Worm (Caenorhabditis elegans): ENCODE measurements around the gene nyn-1.
"Not testable (repeated sequence)": the region's sequence is repeated elsewhere in the genome, so short reads cannot be mapped to it uniquely, and the experiment has no call there.

nyn-1 gene

DNA sequence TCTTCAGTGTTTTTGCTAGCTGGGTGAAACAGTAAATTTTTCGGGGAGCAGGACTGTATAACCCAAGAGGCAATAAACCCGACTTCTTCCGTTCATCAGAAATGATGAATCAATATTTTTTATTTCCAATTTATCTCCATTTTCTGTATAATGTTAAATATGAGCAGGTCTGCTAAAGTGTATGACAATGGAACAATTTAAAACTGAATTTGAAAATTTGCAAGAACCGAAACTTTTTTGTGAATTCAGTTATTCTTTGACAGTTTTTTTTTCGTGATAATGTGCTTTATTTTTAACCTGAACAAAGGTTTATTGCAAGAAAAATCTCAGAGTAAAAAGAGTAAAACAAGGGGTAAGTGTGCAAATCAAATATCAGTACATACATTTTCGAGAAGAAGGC, 21.7 kb downstream of the nyn-1 start:
- TF ChIP-seq unc-62 (GFP tag; optimal IDR thresholded peaks at IDR 0.05) (no peak), fkh-8 (tag; optimal IDR thresholded peaks at IDR 0.05) (no peak)

DNA sequence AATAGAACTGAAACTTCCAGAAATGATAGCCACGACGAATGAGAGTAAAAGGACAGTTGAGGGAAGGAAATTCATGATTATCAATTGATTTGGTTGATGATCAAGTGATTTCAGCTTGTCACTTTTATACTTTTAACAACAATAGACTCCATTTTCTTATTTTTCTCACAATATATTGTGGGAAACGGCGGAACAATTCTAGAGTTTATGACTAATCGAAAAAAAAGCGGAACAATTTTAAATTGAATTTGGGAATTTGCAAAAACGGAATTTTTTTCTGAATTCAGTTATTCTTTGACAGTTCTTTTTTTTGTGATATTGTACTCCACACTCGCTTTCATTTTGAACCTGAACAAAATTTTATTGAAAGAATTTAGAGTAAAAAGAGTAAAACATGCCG, 22.7 kb downstream of the nyn-1 start, which contains the start of gene Y45F10C.4:
TSS of gene Y45F10C.4 (minus strand) at position 101 of the 400 bp plus-strand sequence.
- TF ChIP-seq unc-30 (tag; optimal IDR thresholded peaks at IDR 0.05) (no peak), fkh-8 (tag; optimal IDR thresholded peaks at IDR 0.05) (no peak), fos-1 (tag; optimal IDR thresholded peaks at IDR 0.05) (no peak), ama-1 (optimal IDR thresholded peaks at IDR 0.05) (no peak), unc-62 (GFP tag; optimal IDR thresholded peaks at IDR 0.05) (no peak), efl-3 (GFP tag; optimal IDR thresholded peaks at IDR 0.05) (no peak), lin-13 (GFP tag; optimal IDR thresholded peaks at IDR 0.05) (no peak), dpl-1 (GFP tag; optimal IDR thresholded peaks at IDR 0.05) (no peak), rnt-1 (tag; optimal IDR thresholded peaks at IDR 0.05) (no peak), lsy-2 (tag; optimal IDR thresholded peaks at IDR 0.05) (no peak), mab-9 (GFP tag; IDR thresholded peaks at IDR 0.05) (no peak), sptf-1 (tag; optimal IDR thresholded peaks at IDR 0.05) (no peak), ztf-4 (tag; optimal IDR thresholded peaks at IDR 0.05) (no peak)

DNA sequence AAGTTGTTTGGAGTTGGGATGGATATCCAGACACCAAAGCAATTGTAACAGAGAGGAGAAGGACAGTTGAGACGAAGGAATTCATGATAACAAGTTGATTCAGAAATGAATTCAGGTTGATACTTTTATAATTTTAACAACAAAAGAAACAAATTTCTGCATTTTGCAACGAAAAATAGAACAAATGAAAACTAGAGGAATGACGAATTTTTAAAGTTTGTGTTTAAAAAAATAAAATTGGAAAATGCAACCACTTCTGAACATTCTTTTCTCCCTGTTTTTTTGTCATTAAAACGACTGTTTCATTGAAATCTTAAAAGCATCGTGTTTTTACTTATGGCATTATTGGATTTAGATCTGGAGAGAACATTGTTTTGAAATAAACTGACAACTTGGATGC, 24.2 kb downstream of the nyn-1 start, which contains the start of gene Y45F10C.2:
TSS of gene Y45F10C.2 (minus strand) at position 101 of the 400 bp plus-strand sequence.
- TF ChIP-seq hlh-4 (tag; optimal IDR thresholded peaks at IDR 0.05); mab-9 (GFP tag; IDR thresholded peaks at IDR 0.05); pax-3 (tag; optimal IDR thresholded peaks at IDR 0.05): not testable (repeated sequence)

DNA sequence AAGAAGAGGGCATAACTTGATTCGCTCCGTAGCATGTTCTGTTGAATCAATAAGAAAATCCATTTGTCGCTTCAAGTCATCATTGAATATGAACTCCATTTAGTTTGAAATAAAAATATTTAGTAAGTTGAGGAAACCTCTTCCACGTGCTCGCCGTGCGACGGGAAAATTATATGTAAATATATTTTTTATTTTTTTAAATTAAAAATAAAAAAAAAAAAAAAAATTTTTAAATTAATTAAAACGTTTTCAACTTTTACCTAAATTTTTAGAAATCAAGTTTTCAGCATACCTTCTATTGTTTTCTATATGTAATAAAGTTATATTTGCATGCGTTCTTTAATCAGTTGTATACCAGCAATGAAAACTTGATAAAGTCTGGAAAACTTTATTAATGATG, 27.4 kb downstream of the nyn-1 start, which contains the start of gene Y45F10C.1:
TSS of gene Y45F10C.1 (minus strand) at position 101 of the 400 bp plus-strand sequence.
- not testable (repeated sequence) for TF ChIP-seq ama-1 (optimal IDR thresholded peaks at IDR 0.05); mef-2 (tag; optimal IDR thresholded peaks at IDR 0.05); sup-37 (GFP tag; optimal IDR thresholded peaks at IDR 0.05)

DNA sequence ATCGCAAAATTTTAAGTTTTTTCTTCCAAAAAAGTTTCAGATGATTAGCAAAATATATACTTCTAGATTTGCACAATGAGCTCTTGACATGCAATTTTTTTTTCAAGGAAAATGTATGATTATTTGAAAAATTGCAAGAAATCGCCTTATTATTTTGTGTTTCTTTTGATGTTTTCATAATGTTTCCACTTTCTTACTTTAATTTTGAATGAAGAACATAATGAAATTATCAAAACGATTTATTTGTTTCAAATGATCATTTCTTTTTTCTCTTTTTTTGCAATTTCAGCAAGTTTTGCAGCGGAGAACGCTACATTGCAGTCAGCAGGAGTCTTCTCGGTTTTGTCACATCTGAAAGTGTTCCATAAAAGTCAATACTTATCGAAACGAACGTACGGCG, 34.8 kb downstream of the nyn-1 start, which contains the start of gene Y45F10C.6:
TSS of gene Y45F10C.6 (plus strand) at position 301 of the 400 bp plus-strand sequence.
- not testable (repeated sequence) for TF ChIP-seq C34B4.2 (tag; optimal IDR thresholded peaks at IDR 0.05); pag-3 (tag; optimal IDR thresholded peaks at IDR 0.05; ENCODE audit: borderline replicate concordance, insufficient read depth); nhr-237 (tag; optimal IDR thresholded peaks at IDR 0.05)

DNA sequence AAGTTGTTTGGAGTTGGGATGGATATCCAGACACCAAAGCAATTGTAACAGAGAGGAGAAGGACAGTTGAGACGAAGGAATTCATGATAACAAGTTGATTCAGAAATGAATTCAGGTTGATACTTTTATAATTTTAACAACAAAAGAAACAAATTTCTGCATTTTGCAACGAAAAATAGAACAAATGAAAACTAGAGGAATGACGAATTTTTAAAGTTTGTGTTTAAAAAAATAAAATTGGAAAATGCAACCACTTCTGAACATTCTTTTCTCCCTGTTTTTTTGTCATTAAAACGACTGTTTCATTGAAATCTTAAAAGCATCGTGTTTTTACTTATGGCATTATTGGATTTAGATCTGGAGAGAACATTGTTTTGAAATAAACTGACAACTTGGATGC, 35.4 kb downstream of the nyn-1 start, which contains the start of gene C08F11.12:
TSS of gene C08F11.12 (minus strand) at position 101 of the 400 bp plus-strand sequence.
- TF ChIP-seq F16B12.6 (tag; optimal IDR thresholded peaks at IDR 0.05); unc-86 (tag; optimal IDR thresholded peaks at IDR 0.05); mab-9 (GFP tag; IDR thresholded peaks at IDR 0.05): not testable (repeated sequence)

DNA sequence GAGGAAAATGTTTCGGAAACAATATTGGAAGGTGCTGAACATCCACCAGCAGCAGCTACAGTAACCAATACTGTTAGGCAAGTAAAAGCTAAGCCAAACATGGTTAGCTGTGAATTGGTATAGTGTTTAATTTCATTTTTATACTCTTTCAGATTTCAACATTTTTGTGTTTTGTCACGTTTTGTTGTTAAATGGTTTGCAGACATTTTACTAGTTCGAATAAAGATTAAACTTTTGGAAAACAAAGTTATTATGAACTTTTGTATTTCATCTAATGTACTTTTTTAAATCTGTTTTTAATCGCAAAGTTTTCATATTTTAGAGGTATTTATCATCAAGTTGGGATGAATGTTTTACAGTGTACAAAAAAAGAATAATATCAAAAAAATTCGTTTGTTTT, 36.6 kb downstream of the nyn-1 start, which contains the start of gene C08F11.17:
TSS of gene C08F11.17 (minus strand) at position 101 of the 400 bp plus-strand sequence.
- TF ChIP-seq unc-130 (tag; optimal IDR thresholded peaks at IDR 0.05), result no peak
- no peak for TF ChIP-seq aly-2 (tag; optimal IDR thresholded peaks at IDR 0.05)
- no peak for TF ChIP-seq zag-1 (tag; optimal IDR thresholded peaks at IDR 0.05)
- no peak for TF ChIP-seq isw-1 (GFP tag; IDR thresholded peaks at IDR 0.05)

DNA sequence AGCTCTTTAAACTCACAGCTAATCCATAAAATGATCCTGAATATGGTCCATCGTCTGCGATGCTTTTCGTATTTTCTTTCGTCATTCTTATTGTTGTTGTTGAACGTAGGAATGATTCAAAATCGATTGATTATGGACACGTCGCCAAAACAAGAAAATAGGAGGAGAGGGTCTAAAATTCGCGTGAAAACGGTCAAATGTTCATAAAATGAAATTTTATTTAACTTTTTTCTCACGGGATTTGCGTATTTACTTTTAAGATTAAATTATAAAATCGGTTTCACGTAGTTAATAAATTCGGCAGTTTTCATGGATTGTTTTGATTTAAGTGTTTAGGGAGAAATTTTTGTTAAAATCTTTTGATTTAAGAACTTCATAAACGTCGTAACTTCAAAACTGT, 37.7 kb downstream of the nyn-1 start, which contains the start of gene C08F11.10:
TSS of gene C08F11.10 (minus strand) at position 101 of the 400 bp plus-strand sequence.
- TF ChIP-seq snpc-4 (tag; optimal IDR thresholded peaks at IDR 0.05) (no peak), swsn-7 (tag; optimal IDR thresholded peaks at IDR 0.05) (no peak), lin-14 (GFP tag; optimal IDR thresholded peaks at IDR 0.05) (no peak), sptf-1 (tag; optimal IDR thresholded peaks at IDR 0.05) (no peak), zip-4 (GFP tag; optimal IDR thresholded peaks at IDR 0.05) (no peak), unc-130 (tag; optimal IDR thresholded peaks at IDR 0.05) (no peak), hlh-4 (tag; optimal IDR thresholded peaks at IDR 0.05) (no peak), sup-37 (GFP tag; optimal IDR thresholded peaks at IDR 0.05) (no peak)
